Worm (Caenorhabditis elegans) whole organism, late embryonic: Measurements from ENCODE around the gene R52.6.

Experiments used
- F13H6.1 ChIP-seq: sonication (generic microtip); optimal IDR thresholded peaks from 2 replicates; lab custom pipeline; 2016; ENCODE audit warnings: missing genetic modification characterization, missing compliant biosample characterization
- K09A11.1 ChIP-seq: sonication (generic microtip); optimal IDR thresholded peaks from 2 replicates; lab custom pipeline; 2017; ENCODE audit warnings: antibody characterized with exemption, mild to moderate bottlenecking, missing genetic modification characterization, missing compliant biosample characterization; ENCODE audit not compliant: insufficient read depth
- T23F11.4 ChIP-seq: fragments of 200-800 bp; sonication (Bioruptor generic); optimal IDR thresholded peaks from 2 replicates; lab custom pipeline; 2018; ENCODE audit warnings: mild to moderate bottlenecking, missing genetic modification characterization, missing compliant biosample characterization
- Y22D7AL.16 ChIP-seq: sonication (generic microtip); optimal IDR thresholded peaks from 2 replicates; lab custom pipeline; 2016; ENCODE audit warnings: missing genetic modification characterization, missing compliant biosample characterization
- ahr-1 ChIP-seq: sonication (generic microtip); optimal IDR thresholded peaks from 2 replicates; lab custom pipeline; 2016; ENCODE audit warnings: missing genetic modification characterization, missing compliant biosample characterization
- ama-1 ChIP-seq: fragments of 150-350 bp; optimal IDR thresholded peaks from 2 replicates; lab custom pipeline; 2014
- ceh-14 ChIP-seq: sonication (generic microtip); optimal IDR thresholded peaks from 2 replicates; lab custom pipeline; 2016; ENCODE audit warnings: missing genotype, missing genetic modification characterization, missing compliant biosample characterization
- ceh-19 ChIP-seq: fragments of 200-800 bp; sonication (Bioruptor generic); optimal IDR thresholded peaks from 2 replicates; lab custom pipeline; 2018; ENCODE audit warnings: mild to moderate bottlenecking, missing genetic modification characterization, missing compliant biosample characterization
- ceh-2 ChIP-seq: sonication (generic microtip); optimal IDR thresholded peaks from 2 replicates; lab custom pipeline; 2016; ENCODE audit warnings: missing genotype, missing genetic modification characterization, missing compliant biosample characterization
- ceh-30 ChIP-seq: fragments of 150-350 bp; optimal IDR thresholded peaks from 2 replicates; lab custom pipeline; 2014; ENCODE audit warnings: missing biosample characterization, missing genetic modification characterization
- ceh-48 ChIP-seq: sonication (generic microtip); optimal IDR thresholded peaks from 2 replicates; lab custom pipeline; 2016; ENCODE audit warnings: missing genetic modification characterization, inconsistent platforms, missing compliant biosample characterization
- ceh-6 ChIP-seq: fragments of 200-800 bp; sonication (Bioruptor generic); optimal IDR thresholded peaks from 2 replicates; lab custom pipeline; 2018; ENCODE audit warnings: mild to moderate bottlenecking, missing genetic modification characterization, missing compliant biosample characterization
- dve-1 ChIP-seq: sonication (generic microtip); optimal IDR thresholded peaks from 2 replicates; lab custom pipeline; 2017; ENCODE audit warnings: antibody characterized with exemption, mild to moderate bottlenecking, missing genetic modification characterization, missing compliant biosample characterization
- ets-4 ChIP-seq: sonication (generic microtip); optimal IDR thresholded peaks from 2 replicates; lab custom pipeline; 2016; ENCODE audit warnings: missing genetic modification characterization, missing compliant biosample characterization
- fax-1 ChIP-seq: sonication (generic microtip); optimal IDR thresholded peaks from 2 replicates; lab custom pipeline; 2016; ENCODE audit warnings: missing genotype, missing genetic modification characterization, missing compliant biosample characterization
- gmeb-2 ChIP-seq: sonication (generic microtip); optimal IDR thresholded peaks from 2 replicates; lab custom pipeline; 2016; ENCODE audit warnings: missing genetic modification characterization, inconsistent platforms, missing compliant biosample characterization
- hlh-15 ChIP-seq: sonication (generic microtip); optimal IDR thresholded peaks from 2 replicates; lab custom pipeline; 2016; ENCODE audit warnings: missing genetic modification characterization, missing compliant biosample characterization
- hlh-6 ChIP-seq: sonication (generic microtip); optimal IDR thresholded peaks from 2 replicates; lab custom pipeline; 2016; ENCODE audit warnings: missing genotype, missing genetic modification characterization, missing compliant biosample characterization
- hlh-8 ChIP-seq: sonication (generic microtip); optimal IDR thresholded peaks from 2 replicates; lab custom pipeline; 2016; ENCODE audit warnings: missing genotype, missing genetic modification characterization, missing compliant biosample characterization
- lim-6 ChIP-seq: sonication (generic microtip); optimal IDR thresholded peaks from 2 replicates; lab custom pipeline; 2016; ENCODE audit warnings: missing genetic modification characterization, missing compliant biosample characterization
- madf-2 ChIP-seq: sonication (generic microtip); optimal IDR thresholded peaks from 2 replicates; lab custom pipeline; 2017; ENCODE audit warnings: missing genetic modification characterization, missing compliant biosample characterization
- nhr-11 ChIP-seq: fragments of 150-350 bp; optimal IDR thresholded peaks from 2 replicates; lab custom pipeline; 2014; ENCODE audit warnings: missing biosample characterization, missing genetic modification characterization
- nhr-232 ChIP-seq: sonication (generic microtip); optimal IDR thresholded peaks from 2 replicates; lab custom pipeline; 2016; ENCODE audit warnings: missing genetic modification characterization, missing compliant biosample characterization
- pha-4 ChIP-seq: fragments of 150-350 bp; optimal IDR thresholded peaks from 2 replicates; lab custom pipeline; 2018; ENCODE audit warnings: missing biosample characterization, missing genetic modification reagents, missing genetic modification characterization
- pqm-1 ChIP-seq: sonication (generic microtip); optimal IDR thresholded peaks from 2 replicates; lab custom pipeline; 2016; ENCODE audit warnings: missing genetic modification characterization, missing compliant biosample characterization
- pros-1 ChIP-seq: fragments of 150-350 bp; optimal IDR thresholded peaks from 2 replicates; lab custom pipeline; 2014; ENCODE audit warnings: missing biosample characterization, missing genetic modification reagents, missing genetic modification characterization
- sox-2 ChIP-seq: fragments of 200-800 bp; sonication (Bioruptor generic); IDR thresholded peaks from 2 replicates; pipeline ENCODE4 v1.3.6; 2022; ENCODE audit warnings: missing genetic modification reagents, missing genetic modification characterization, missing compliant biosample characterization
- sox-4 ChIP-seq: sonication (generic microtip); optimal IDR thresholded peaks from 2 replicates; lab custom pipeline; 2017; ENCODE audit warnings: mild to moderate bottlenecking, missing genetic modification characterization, inconsistent platforms, missing compliant biosample characterization
- ttx-3 ChIP-seq: sonication (generic microtip); optimal IDR thresholded peaks from 2 replicates; lab custom pipeline; 2016; ENCODE audit warnings: missing genetic modification reagents, missing genetic modification characterization, missing compliant biosample characterization
- unc-42 ChIP-seq: sonication (generic microtip); optimal IDR thresholded peaks from 2 replicates; lab custom pipeline; 2016; ENCODE audit warnings: missing genotype, missing genetic modification characterization, missing compliant biosample characterization
- unc-55 ChIP-seq: sonication (generic microtip); optimal IDR thresholded peaks from 2 replicates; lab custom pipeline; 2017; ENCODE audit warnings: missing biosample characterization, missing genetic modification reagents, missing genetic modification characterization
- zip-5 ChIP-seq: sonication (generic microtip); optimal IDR thresholded peaks from 2 replicates; lab custom pipeline; 2016; ENCODE audit warnings: missing genetic modification characterization, missing compliant biosample characterization

Gene R52.6

DNA sequence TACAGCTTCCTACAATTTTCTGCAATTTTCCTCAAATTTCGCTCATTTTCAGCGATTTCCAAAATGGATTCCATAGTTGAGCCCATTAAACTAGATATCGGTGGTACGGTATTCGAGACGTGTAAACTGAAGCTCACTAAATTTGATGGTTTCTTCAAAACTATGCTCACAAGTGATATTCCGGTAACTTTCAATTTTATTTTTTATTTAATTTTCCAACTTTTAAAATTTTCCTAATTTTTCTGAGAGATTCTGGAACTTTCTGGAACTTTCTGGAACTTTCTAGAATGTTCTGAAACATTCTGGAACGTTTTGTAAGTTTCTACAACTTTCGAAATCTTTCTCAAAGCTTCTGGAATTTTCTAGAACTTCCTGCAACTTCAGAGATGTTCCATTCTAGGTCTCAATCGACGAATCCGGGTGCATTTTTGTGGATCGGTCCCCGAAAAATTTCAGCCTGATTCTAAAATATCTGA, 34.1 kb upstream of the R52.6 start, which contains the start of gene C40A11.2:
Gene C40A11.2, plus strand, starts transcription at position 51 of the 476 bp plus-strand sequence.
- no peak for TF ChIP-seq ttx-3 (tag; lab: Kevin White, UChicago)
- no peak for TF ChIP-seq hlh-15
- no peak for TF ChIP-seq unc-55 (GFP tag; lab: Kevin White, UChicago)
- TF ChIP-seq ceh-2 (tag; lab: Kevin White, UChicago) = no peak
- no peak for TF ChIP-seq ceh-48
- TF ChIP-seq hlh-6 (tag; lab: Kevin White, UChicago) = no peak
- no peak for TF ChIP-seq sox-2
- TF ChIP-seq sox-4 (tag; lab: Kevin White, UChicago) = no peak
- no peak for TF ChIP-seq pqm-1
- no peak for TF ChIP-seq ahr-1
- no peak for TF ChIP-seq lim-6 (tag; lab: Kevin White, UChicago)
- TF ChIP-seq dve-1 (tag; lab: Kevin White, UChicago) = no peak

DNA sequence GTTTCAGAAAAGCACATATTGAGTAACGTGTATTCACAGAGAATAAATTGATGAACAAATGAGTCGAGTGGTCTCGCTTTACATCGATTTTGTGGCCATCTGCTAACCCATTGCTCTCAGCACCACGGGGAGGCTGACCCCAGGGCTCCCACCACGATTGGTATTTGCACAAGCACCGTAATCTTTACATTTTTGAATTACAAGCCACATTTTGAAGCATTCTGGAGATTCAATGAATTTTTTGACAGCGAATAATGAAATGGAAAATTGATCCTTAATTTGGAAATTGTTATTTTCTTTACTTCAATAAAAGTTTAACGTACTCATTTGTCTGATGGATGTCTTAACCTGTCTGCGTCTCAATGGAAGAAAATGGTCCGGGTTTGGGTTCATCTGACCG, 32.7 kb upstream of the R52.6 start, which contains the start of gene C40A11.6:
Gene C40A11.6, minus strand, starts transcription at position 101 of the 400 bp plus-strand sequence.
- no peak for TF ChIP-seq ceh-19 (GFP tag; lab: Kevin White, UChicago)
- no peak for TF ChIP-seq K09A11.1 (tag; lab: Kevin White, UChicago)
- no peak for TF ChIP-seq Y22D7AL.16 (tag; lab: Kevin White, UChicago)
- TF ChIP-seq madf-2 (tag; lab: Kevin White, UChicago) = no peak
- no peak for TF ChIP-seq ceh-30 (tag; lab: Kevin White, UChicago)

DNA sequence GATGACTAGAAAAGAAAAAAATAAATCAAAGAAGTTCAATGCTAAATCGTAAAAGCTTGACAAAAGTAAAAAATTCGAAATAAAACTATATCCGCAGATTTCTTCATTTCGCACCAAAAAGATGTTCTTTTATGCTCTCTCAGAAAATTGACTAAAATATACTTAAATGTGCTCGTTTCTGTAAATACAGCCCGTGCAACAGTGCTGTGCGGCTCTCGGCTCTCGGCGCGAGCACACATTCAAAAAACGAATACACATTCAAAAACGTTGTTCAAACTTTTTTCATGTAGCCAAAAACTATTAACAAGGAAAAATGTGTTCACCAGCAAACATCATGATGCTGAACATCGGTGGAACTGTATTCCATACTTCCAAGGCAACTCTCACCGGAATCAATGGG, 28.0 kb upstream of the R52.6 start, which contains the start of gene C40A11.3:
Gene C40A11.3, plus strand, starts transcription at position 301 of the 400 bp plus-strand sequence.
- TF ChIP-seq nhr-232 (tag; lab: Kevin White, UChicago) = no peak
- TF ChIP-seq lim-6 (tag; lab: Kevin White, UChicago) = no peak
- no peak for TF ChIP-seq ceh-30 (tag; lab: Kevin White, UChicago)
- TF ChIP-seq pha-4 (tag; lab: Kevin White, UChicago) = no peak
- TF ChIP-seq unc-42 (tag; lab: Kevin White, UChicago) = no peak
- no peak for TF ChIP-seq ama-1 (lab: Kevin White, UChicago)
- TF ChIP-seq ceh-6 (GFP tag; lab: Kevin White, UChicago) = no peak

DNA sequence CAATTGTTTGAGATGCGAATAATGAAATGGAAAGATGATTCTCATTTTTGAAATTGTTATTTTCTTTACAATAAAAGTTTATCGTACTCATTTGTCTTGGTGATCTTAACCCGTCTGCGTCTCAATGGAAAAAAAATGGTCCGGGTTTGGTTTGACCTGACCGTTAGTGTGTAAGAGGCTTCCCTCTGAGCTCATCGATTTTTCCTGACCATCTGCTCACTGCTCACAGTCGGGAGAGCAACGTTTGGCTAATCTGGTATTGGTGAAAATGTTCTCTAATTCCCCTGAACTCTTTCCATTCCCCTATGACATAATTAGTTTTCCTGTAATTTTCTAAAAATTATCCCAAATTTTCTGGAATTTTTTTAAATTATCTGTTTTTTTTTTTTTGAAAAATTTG, 26.1 kb upstream of the R52.6 start:
- TF ChIP-seq zip-5 (tag; lab: Kevin White, UChicago) (no peak), ceh-14 (tag; lab: Kevin White, UChicago) (no peak), lim-6 (tag; lab: Kevin White, UChicago) (no peak), fax-1 (no peak), F13H6.1 (no peak), gmeb-2 (no peak)

DNA sequence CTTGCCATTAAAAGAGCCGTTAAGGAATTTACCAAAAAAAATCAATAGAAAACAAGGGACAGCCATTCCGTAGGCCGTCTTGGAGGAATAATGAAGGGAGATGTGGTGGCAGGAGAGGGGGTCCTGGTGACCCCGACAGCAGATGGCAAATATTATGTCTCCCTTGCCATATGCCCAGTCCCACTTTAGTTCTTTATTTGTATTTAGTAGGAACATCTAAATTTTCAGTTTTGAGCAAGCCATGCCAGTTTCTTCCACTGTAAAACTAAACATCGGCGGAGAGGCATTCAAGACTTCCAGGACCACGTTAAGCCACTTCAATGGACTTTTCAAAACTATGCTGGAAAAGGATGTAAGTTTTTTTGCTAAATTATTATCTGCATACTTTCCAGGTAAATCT, 24.4 kb upstream of the R52.6 start, which contains the start of gene C40A11.4:
Gene C40A11.4, plus strand, starts transcription at position 188 of the 400 bp plus-strand sequence.
- TF ChIP-seq T23F11.4 (GFP tag; lab: Kevin White, UChicago) = no peak
- TF ChIP-seq ceh-48 = peak; percentile 16

DNA sequence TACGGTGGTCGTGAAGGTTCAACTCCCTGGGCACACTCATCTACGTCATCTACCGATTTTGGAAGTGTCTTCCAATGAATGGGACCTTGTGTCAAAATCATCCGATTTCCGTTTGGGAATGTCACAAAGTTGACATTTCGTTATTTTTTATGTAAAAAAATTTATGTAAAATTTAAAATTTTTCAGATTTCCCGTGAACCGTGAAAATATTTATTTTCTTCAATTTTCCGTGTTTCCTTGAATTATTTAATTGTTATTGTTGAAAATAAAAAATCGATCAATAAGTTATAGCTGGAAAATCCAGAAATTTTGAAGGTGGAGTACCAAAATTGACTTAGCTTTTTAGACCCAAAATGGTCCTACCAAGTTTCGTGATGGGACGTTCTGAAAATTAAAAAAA, 22.8 kb upstream of the R52.6 start, which contains the start of gene hpo-7:
Gene hpo-7, minus strand, starts transcription at position 101 of the 400 bp plus-strand sequence.
- TF ChIP-seq K09A11.1 (tag; lab: Kevin White, UChicago) = no peak

DNA sequence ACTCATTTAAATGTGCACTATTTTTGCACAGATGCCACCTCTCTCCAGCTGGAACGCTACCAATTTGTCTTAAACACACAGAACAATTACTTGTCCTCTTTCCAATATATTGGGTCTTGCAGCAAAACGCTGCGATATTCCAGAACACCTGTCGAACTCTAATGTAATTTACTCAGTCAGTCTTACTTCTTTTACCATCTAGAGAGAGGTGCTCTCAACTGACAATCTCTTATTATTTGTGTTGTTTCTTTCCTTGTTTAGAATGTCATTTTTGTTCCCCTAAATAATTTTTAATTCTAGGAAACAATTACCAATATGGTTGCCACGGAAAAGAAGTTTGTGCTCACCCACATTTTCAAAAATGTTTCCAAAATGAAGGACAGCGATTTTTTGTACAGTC, 17.9 kb upstream of the R52.6 start, which contains the start of gene sdz-28:
Gene sdz-28, plus strand, starts transcription at position 301 of the 400 bp plus-strand sequence.
- TF ChIP-seq nhr-11 (tag; lab: Kevin White, UChicago) (no peak), hlh-8 (tag; lab: Kevin White, UChicago) (no peak), ets-4 (tag; lab: Kevin White, UChicago) (no peak), pros-1 (no peak), zip-5 (tag; lab: Kevin White, UChicago) (no peak)
